Worm (Caenorhabditis elegans) whole organism, mixed stage, embryonic: ENCODE results near the gene byn-1.

Experiments
- ham-2 ChIP-seq: fragments of 200-800 bp; sonication (Bioruptor generic); optimal IDR thresholded peaks from 2 replicates; lab custom pipeline; 2018; ENCODE audit warnings: mild to moderate bottlenecking, missing genetic modification characterization, missing compliant biosample characterization
- mep-1 ChIP-seq: fragments of 150-350 bp; optimal IDR thresholded peaks from 2 replicates; lab custom pipeline; 2017; ENCODE audit warnings: missing biosample characterization, missing genetic modification reagents, missing genetic modification characterization, inconsistent platforms
- nhr-237 ChIP-seq: fragments of 150-350 bp; optimal IDR thresholded peaks from 2 replicates; lab custom pipeline; 2014; ENCODE audit warnings: missing biosample characterization, missing genetic modification characterization
- nhr-28 ChIP-seq: fragments of 150-350 bp; optimal IDR thresholded peaks from 2 replicates; lab custom pipeline; 2014; ENCODE audit warnings: missing biosample characterization, missing genetic modification characterization
- nhr-76 ChIP-seq: sonication (generic microtip); optimal IDR thresholded peaks from 2 replicates; lab custom pipeline; 2017; ENCODE audit warnings: missing biosample characterization, missing genetic modification characterization
- sptf-1 ChIP-seq: sonication (generic microtip); optimal IDR thresholded peaks from 2 replicates; lab custom pipeline; 2017; ENCODE audit warnings: mild to moderate bottlenecking, missing genetic modification characterization, moderate library complexity, missing compliant biosample characterization

DNA sequence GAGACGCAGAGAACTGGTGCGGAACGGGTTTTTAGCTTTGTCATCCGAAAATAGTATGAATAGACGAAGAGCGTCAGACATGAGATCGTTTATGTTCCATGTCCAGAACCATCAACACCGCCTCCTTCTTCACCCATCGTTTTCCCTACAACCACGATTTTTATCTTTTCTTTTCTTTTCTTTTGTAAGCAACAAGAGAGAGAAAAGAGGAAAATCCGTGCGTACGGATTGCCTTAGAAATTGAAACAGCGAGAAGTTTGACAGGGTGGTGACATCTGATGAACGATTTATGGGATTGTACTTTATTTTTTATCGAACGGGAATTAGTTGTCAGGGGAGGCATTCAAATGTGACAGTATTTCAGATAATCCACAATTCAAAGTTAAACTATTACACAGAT lies 13.9 kb downstream of the byn-1 start, which contains the start of gene abu-13:
- TF ChIP-seq sptf-1 (tag; lab: Kevin White, UChicago) = no peak
- TF ChIP-seq nhr-237 = no peak
- TF ChIP-seq mep-1 (tag; lab: Kevin White, UChicago) = no peak
- TF ChIP-seq ham-2 = no peak
- TF ChIP-seq nhr-28 = no peak
- no peak for TF ChIP-seq nhr-76
